Worm (Caenorhabditis elegans) whole organism, L1 larva: ENCODE data around the gene ctsa-1.1.

ENCODE experiments used
- C16A3.4 ChIP-seq: fragments of 150-350 bp; optimal IDR thresholded peaks from 2 replicates; lab custom pipeline; 2014; ENCODE audit warnings: missing biosample characterization, missing genetic modification characterization
- C34B4.2 ChIP-seq: sonication (generic microtip); optimal IDR thresholded peaks from 2 replicates; lab custom pipeline; 2017; ENCODE audit warnings: mild to moderate bottlenecking, missing genetic modification characterization, missing compliant biosample characterization
- F16B12.6 ChIP-seq: fragments of 150-350 bp; optimal IDR thresholded peaks from 2 replicates; lab custom pipeline; 2014; ENCODE audit warnings: missing biosample characterization, missing genetic modification characterization
- aha-1 ChIP-seq: fragments of 150-350 bp; optimal IDR thresholded peaks from 2 replicates; lab custom pipeline; 2014; ENCODE audit warnings: missing biosample characterization, missing genetic modification characterization
- aly-2 ChIP-seq: fragments of 150-350 bp; optimal IDR thresholded peaks from 2 replicates; lab custom pipeline; 2014; ENCODE audit warnings: missing biosample characterization, missing genetic modification characterization
- ama-1 ChIP-seq: fragments of 150-350 bp; optimal IDR thresholded peaks from 2 replicates; lab custom pipeline; 2014
- ceh-63 ChIP-seq: fragments of 200-800 bp; sonication (Bioruptor generic); optimal IDR thresholded peaks from 2 replicates; lab custom pipeline; 2018; ENCODE audit warnings: mild to moderate bottlenecking, missing genetic modification characterization, missing compliant biosample characterization
- ceh-8 ChIP-seq: fragments of 200-800 bp; sonication (Bioruptor generic); optimal IDR thresholded peaks from 2 replicates; lab custom pipeline; 2018; ENCODE audit warnings: mild to moderate bottlenecking, missing genetic modification characterization, moderate library complexity, missing compliant biosample characterization
- ceh-88 ChIP-seq: fragments of 200-800 bp; sonication (Bioruptor generic); IDR thresholded peaks from 2 replicates; pipeline ENCODE4 v1.3.6; 2022; ENCODE audit warnings: missing genetic modification characterization, missing compliant biosample characterization
- ceh-90 ChIP-seq: sonication (generic microtip); optimal IDR thresholded peaks from 2 replicates; lab custom pipeline; 2016; ENCODE audit warnings: missing genetic modification characterization, missing compliant biosample characterization
- dsc-1 ChIP-seq: sonication (generic microtip); optimal IDR thresholded peaks from 2 replicates; lab custom pipeline; 2016; ENCODE audit warnings: mild to moderate bottlenecking, missing genetic modification characterization, missing compliant biosample characterization
- efl-1 ChIP-seq, 4 experiments: fragments of 150-350 bp; optimal IDR thresholded peaks in 3 of 4; peaks in 1 of 4; 1 replicate in 1 of 4; 2 replicates in 3 of 4; lab custom pipeline; 2014; ENCODE audit warnings: missing biosample characterization in 2 of 4, missing genetic modification characterization in 2 of 4, missing genetic modification reagents in 2 of 4
- efl-3 ChIP-seq: fragments of 200-800 bp; sonication (Bioruptor generic); optimal IDR thresholded peaks from 2 replicates; lab custom pipeline; 2018; ENCODE audit warnings: mild to moderate bottlenecking, missing genetic modification characterization, missing compliant biosample characterization
- egl-13 ChIP-seq: sonication (generic microtip); optimal IDR thresholded peaks from 2 replicates; lab custom pipeline; 2016; ENCODE audit warnings: missing genotype, missing genetic modification reagents, missing genetic modification characterization, missing compliant biosample characterization
- egl-27 ChIP-seq, 2 experiments: fragments of 150-350 bp in 1 of 2; sonication (generic microtip); optimal IDR thresholded peaks; 3 replicates each; lab custom pipeline; 2017 to 2018; ENCODE audit warnings: missing biosample characterization in 2 of 2, missing genetic modification characterization in 2 of 2, missing genetic modification reagents in 2 of 2
- elt-2 ChIP-seq: sonication (generic microtip); optimal IDR thresholded peaks from 2 replicates; lab custom pipeline; 2016; ENCODE audit warnings: missing genetic modification characterization, mild to moderate bottlenecking, inconsistent platforms, missing compliant biosample characterization, missing genetic modification reagents
- elt-3 ChIP-seq, 6 experiments: fragments of 150-350 bp in 1 of 6; sonication (generic microtip); optimal IDR thresholded peaks; 2 replicates each; lab custom pipeline; 2017 to 2018; ENCODE audit warnings: missing biosample characterization in 6 of 6, missing genetic modification characterization in 6 of 6, inconsistent platforms in 1 of 6
- ets-5 ChIP-seq: fragments of 200-800 bp; sonication (Bioruptor generic); IDR thresholded peaks from 2 replicates; pipeline ENCODE4 v1.3.6; 2022; ENCODE audit warnings: missing genetic modification characterization, missing compliant biosample characterization
- fkh-10 ChIP-seq: sonication (generic microtip); optimal IDR thresholded peaks from 2 replicates; lab custom pipeline; 2017; ENCODE audit warnings: missing biosample characterization, missing genetic modification reagents, missing genetic modification characterization
- fkh-4 ChIP-seq: sonication (generic microtip); optimal IDR thresholded peaks from 2 replicates; lab custom pipeline; 2016; ENCODE audit warnings: missing compliant biosample characterization, missing genetic modification characterization, borderline replicate concordance
- grh-1 ChIP-seq: fragments of 200-800 bp; sonication (Bioruptor generic); IDR thresholded peaks from 2 replicates; pipeline ENCODE4 v1.3.6; 2022; ENCODE audit warnings: missing genetic modification reagents, missing genetic modification characterization, missing compliant biosample characterization
- hlh-17 ChIP-seq: fragments of 200-800 bp; sonication (Bioruptor generic); optimal IDR thresholded peaks from 2 replicates; lab custom pipeline; 2018; ENCODE audit warnings: missing genetic modification characterization, mild to moderate bottlenecking, missing compliant biosample characterization, moderate library complexity, borderline replicate concordance
- hlh-4 ChIP-seq: sonication (generic microtip); optimal IDR thresholded peaks from 2 replicates; lab custom pipeline; 2016; ENCODE audit warnings: mild to moderate bottlenecking, missing genetic modification characterization, missing compliant biosample characterization
- irx-1 ChIP-seq: sonication (generic microtip); optimal IDR thresholded peaks from 2 replicates; lab custom pipeline; 2016; ENCODE audit warnings: missing genetic modification characterization, missing compliant biosample characterization
- isw-1 ChIP-seq: fragments of 200-800 bp; sonication (Bioruptor generic); IDR thresholded peaks from 2 replicates; pipeline ENCODE4 v1.3.6; 2022; ENCODE audit warnings: missing genetic modification characterization, missing compliant biosample characterization
- jun-1 ChIP-seq: fragments of 150-350 bp; optimal IDR thresholded peaks from 2 replicates; lab custom pipeline; 2014; ENCODE audit warnings: missing biosample characterization, missing genetic modification reagents, missing genetic modification characterization
- lin-15B ChIP-seq: fragments of 150-350 bp; sonication (generic microtip); optimal IDR thresholded peaks from 3 replicates; lab custom pipeline; 2014; ENCODE audit warnings: missing biosample characterization, missing genetic modification characterization
- lir-3 ChIP-seq: sonication (generic microtip); optimal IDR thresholded peaks from 2 replicates; lab custom pipeline; 2016; ENCODE audit warnings: mild to moderate bottlenecking, missing genetic modification characterization, moderate library complexity, missing compliant biosample characterization; ENCODE audit not compliant: poor library complexity
- lsy-2 ChIP-seq, 2 experiments: fragments of 150-350 bp; optimal IDR thresholded peaks; 2 replicates each; lab custom pipeline; 2014; ENCODE audit warnings: missing biosample characterization in 2 of 2, missing genetic modification characterization in 2 of 2
- mef-2 ChIP-seq: fragments of 150-350 bp; optimal IDR thresholded peaks from 2 replicates; lab custom pipeline; 2014; ENCODE audit warnings: missing biosample characterization, missing genetic modification characterization
- nhr-12 ChIP-seq: sonication (generic microtip); optimal IDR thresholded peaks from 2 replicates; lab custom pipeline; 2017; ENCODE audit warnings: missing biosample characterization, missing genetic modification characterization
- nhr-19 ChIP-seq: fragments of 200-800 bp; sonication (Bioruptor generic); conservative IDR thresholded peaks from 2 replicates; pipeline ENCODE4 v1.3.6; 2022; ENCODE audit warnings: missing genetic modification characterization, missing compliant biosample characterization
- nhr-237 ChIP-seq: fragments of 150-350 bp; optimal IDR thresholded peaks from 2 replicates; lab custom pipeline; 2014; ENCODE audit warnings: missing biosample characterization, missing genetic modification characterization
- nhr-47 ChIP-seq: sonication (generic microtip); optimal IDR thresholded peaks from 2 replicates; lab custom pipeline; 2016; ENCODE audit warnings: mild to moderate bottlenecking, missing genetic modification characterization, moderate library complexity, missing compliant biosample characterization
- nhr-90 ChIP-seq: sonication (generic microtip); optimal IDR thresholded peaks from 2 replicates; lab custom pipeline; 2016; ENCODE audit warnings: mild to moderate bottlenecking, missing genetic modification characterization, missing compliant biosample characterization; ENCODE audit not compliant: poor library complexity
- pax-3 ChIP-seq: fragments of 200-800 bp; sonication (Bioruptor generic); optimal IDR thresholded peaks from 2 replicates; lab custom pipeline; 2018; ENCODE audit warnings: mild to moderate bottlenecking, missing genetic modification characterization, moderate library complexity, missing compliant biosample characterization
- snpc-4 ChIP-seq: fragments of 150-350 bp; optimal IDR thresholded peaks from 2 replicates; lab custom pipeline; 2014; ENCODE audit warnings: missing biosample characterization, missing genetic modification characterization
- snu-23 ChIP-seq: sonication (generic microtip); optimal IDR thresholded peaks from 2 replicates; lab custom pipeline; 2016; ENCODE audit warnings: missing genetic modification characterization, missing compliant biosample characterization
- sox-4 ChIP-seq: sonication (generic microtip); optimal IDR thresholded peaks from 2 replicates; lab custom pipeline; 2016; ENCODE audit warnings: missing genetic modification characterization, missing compliant biosample characterization
- unc-62 ChIP-seq: fragments of 150-350 bp; optimal IDR thresholded peaks from 2 replicates; lab custom pipeline; 2014; ENCODE audit warnings: missing biosample characterization, missing genetic modification reagents, missing genetic modification characterization
- unc-86 ChIP-seq: sonication (generic microtip); optimal IDR thresholded peaks from 2 replicates; lab custom pipeline; 2016; ENCODE audit warnings: missing genetic modification characterization, missing compliant biosample characterization
- zip-4 ChIP-seq: fragments of 200-800 bp; sonication (Bioruptor generic); optimal IDR thresholded peaks from 2 replicates; lab custom pipeline; 2018; ENCODE audit warnings: mild to moderate bottlenecking, missing genetic modification characterization, moderate library complexity, missing compliant biosample characterization
- ztf-4 ChIP-seq: fragments of 150-350 bp; optimal IDR thresholded peaks from 2 replicates; lab custom pipeline; 2014; ENCODE audit warnings: missing biosample characterization, missing genetic modification characterization

Gene ctsa-1.1

DNA sequence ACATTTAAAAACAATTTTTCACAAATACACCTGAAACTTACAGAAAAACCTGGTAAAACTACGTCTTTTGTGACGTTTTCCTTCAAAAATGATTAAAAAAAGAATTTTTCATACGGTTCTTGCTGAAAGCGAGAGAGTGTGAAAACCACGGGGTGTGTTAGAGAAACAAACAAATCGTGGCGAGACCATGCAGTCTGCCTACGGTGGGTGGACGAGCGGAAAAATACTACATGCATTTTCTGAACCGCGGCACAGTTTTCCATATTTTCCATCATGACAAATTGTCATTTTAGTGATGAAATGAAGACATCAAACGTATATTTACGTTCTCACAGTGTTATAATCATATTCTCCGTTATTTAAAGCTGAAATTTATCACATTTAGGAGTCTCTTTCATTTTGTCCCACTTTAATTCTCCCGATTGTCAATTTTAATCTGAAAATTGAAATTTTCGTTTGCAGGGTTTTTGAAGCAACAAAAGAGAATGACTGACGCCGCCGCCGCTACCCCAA is 31.0 kb upstream of the ctsa-1.1 start, which contains the start of the genes F10G7.9 and tsn-1 (continued):
- TF ChIP-seq ceh-88 (GFP tag; lab: Robert Waterston, UW) (no peak), snu-23 (GFP tag; lab: Kevin White, UChicago) (peak; percentile 68), egl-13 (tag; lab: Kevin White, UChicago) (no peak), mef-2 (no peak), ets-5 (GFP tag; lab: Robert Waterston, UW) (no peak), nhr-237 (no peak), efl-3 (GFP tag; lab: Kevin White, UChicago) (no peak), elt-2 (tag; lab: Kevin White, UChicago) (peak; percentile 37), ceh-8 (no peak), nhr-90 (peak; percentile 2), unc-86 (peak; percentile 33), elt-3 (tag; optimal IDR thresholded peaks at IDR 0.05; lab: Kevin White, UChicago) (no peak), fkh-10 (GFP tag; lab: Kevin White, UChicago) (no peak), ama-1 (lab: Kevin White, UChicago) (no peak), aha-1 (tag; lab: Kevin White, UChicago) (no peak), lir-3 (no peak), F16B12.6 (tag; lab: Kevin White, UChicago) (peak; percentile 41), grh-1 (GFP tag; lab: Robert Waterston, UW) (no peak), hlh-4 (no peak), lsy-2 (tag; optimal IDR thresholded peaks at IDR 0.05; lab: Kevin White, UChicago) (peak; percentile 93 to 98), ceh-90 (no peak), nhr-12 (tag; lab: Kevin White, UChicago) (no peak), ceh-63 (GFP tag; lab: Kevin White, UChicago) (no peak), zip-4 (GFP tag; lab: Kevin White, UChicago) (no peak), sox-4 (tag; lab: Kevin White, UChicago) (no peak), ztf-4 (tag; lab: Kevin White, UChicago) (no peak), aly-2 (tag; lab: Kevin White, UChicago) (no peak), pax-3 (tag; lab: Kevin White, UChicago) (no peak), snpc-4 (tag; lab: Kevin White, UChicago) (no peak), dsc-1 (tag; lab: Kevin White, UChicago) (no peak), egl-27 (tag; optimal IDR thresholded peaks at IDR 0.05; lab: Kevin White, UChicago) (no peak), lin-15B (peak; percentile 46), C16A3.4 (tag; lab: Kevin White, UChicago) (peak; percentile 48), hlh-17 (GFP tag; lab: Kevin White, UChicago) (no peak), nhr-47 (tag; lab: Kevin White, UChicago) (peak; percentile 66), nhr-19 (GFP tag; lab: Robert Waterston, UW) (peak; percentile 44; the same call in 1 of the 2 replicates), unc-62 (GFP tag; lab: Kevin White, UChicago) (no peak), irx-1 (no peak), isw-1 (GFP tag; lab: Robert Waterston, UW) (peak; percentile 50), jun-1 (no peak), C34B4.2 (no peak), fkh-4 (no peak)

DNA sequence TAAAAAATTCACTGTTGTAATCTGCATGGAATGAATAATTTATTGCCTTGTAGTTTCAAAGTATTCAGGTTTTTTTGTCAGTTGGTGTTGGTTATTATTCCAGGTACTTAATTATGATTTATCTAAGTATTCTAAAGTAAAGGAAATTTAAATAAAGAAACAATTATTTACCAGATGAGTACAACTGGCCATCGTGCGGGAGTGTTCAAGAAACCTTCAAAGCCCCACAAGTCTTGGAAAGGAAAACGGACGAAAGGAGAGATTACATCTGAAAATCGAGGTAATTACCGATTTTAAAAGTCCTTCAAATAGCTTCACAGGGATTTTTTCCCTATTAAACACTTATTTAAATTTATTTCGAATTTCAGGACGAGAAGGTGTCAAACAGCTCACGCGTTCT is 27.3 kb upstream of the ctsa-1.1 start, which contains the start of gene tag-151:
Gene tag-151 (plus strand): TSS at position 158 of the 400 bp plus-strand sequence.
- peak; percentile 11 for TF ChIP-seq nhr-90
- TF ChIP-seq lsy-2 (tag; optimal IDR thresholded peaks at IDR 0.05; lab: Kevin White, UChicago), result peak in 1 of 2 experiments; percentile 1
- no peak for TF ChIP-seq aly-2 (tag; lab: Kevin White, UChicago)
- no peak for TF ChIP-seq efl-1 (optimal IDR thresholded peaks at IDR 0.05; lab: Kevin White, UChicago)
- peak in 1 of 2 experiments; percentile 52 for TF ChIP-seq efl-1 (GFP tag; optimal IDR thresholded peaks at IDR 0.05 in 1 of 2; lab: Kevin White, UChicago)
